Fruit fly (Drosophila melanogaster) whole organism, adult: ENCODE measurements around the gene Lkr.

Experiments
- Hr96 ChIP-seq: fragments of 200-800 bp; sonication (Bioruptor generic); optimal IDR thresholded peaks from 2 replicates; lab custom pipeline; 2016; ENCODE audit warnings: missing biosample characterization, missing genetic modification characterization
- bab1 ChIP-seq: fragments of 200-800 bp; sonication (Bioruptor generic); optimal IDR thresholded peaks from 3 replicates; lab custom pipeline; 2019; ENCODE audit warnings: missing biosample characterization, mild to moderate bottlenecking, missing genetic modification characterization, moderate library complexity

DNA sequence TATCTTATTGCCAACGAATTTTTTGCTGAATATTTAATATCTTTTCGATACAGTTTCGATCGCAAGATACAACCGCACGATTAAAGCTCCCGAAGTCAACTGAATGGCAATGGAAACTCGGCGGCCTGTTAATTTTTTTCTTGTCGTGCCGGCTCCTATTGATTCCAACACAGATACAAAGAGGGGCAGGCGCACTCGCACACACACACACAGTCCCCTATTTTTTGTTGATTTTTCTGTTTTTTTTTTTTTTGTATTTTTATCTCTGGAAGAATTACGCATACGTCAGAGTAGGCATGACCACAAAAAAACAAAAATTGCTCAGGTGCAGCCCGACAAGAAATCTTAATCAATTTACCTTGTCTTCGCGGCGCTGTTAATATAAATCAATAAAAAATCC lies at the start of gene Lkr:
- no peak for TF ChIP-seq Hr96 (GFP tag; lab: Kevin White, UChicago)
- TF ChIP-seq bab1 (GFP tag; lab: Kevin White, UChicago), result no peak
